Fruit fly (Drosophila melanogaster) S2 (cell line): ENCODE data around the gene Top3alpha.

Experiments used
- CG8478 ChIP-seq: fragments of >200 bp; optimal IDR thresholded peaks from 2 replicates; lab custom pipeline; 2018
- CTCF ChIP-seq, 2 experiments: fragments of >200 bp; optimal IDR thresholded peaks; 2 replicates each; lab custom pipeline; 2018

The Top3alpha gene

dm6 chr2L:19518636-19519086 is 20.7 kb downstream of the Top3alpha start, which contains the start of gene CG10132:
Gene CG10132 (plus strand): TSS chr2L:19518824.
- TF ChIP-seq CTCF (optimal IDR thresholded peaks at IDR 0.05; lab: Kevin White, UChicago) (no peak), CG8478 (no peak)

DNA sequence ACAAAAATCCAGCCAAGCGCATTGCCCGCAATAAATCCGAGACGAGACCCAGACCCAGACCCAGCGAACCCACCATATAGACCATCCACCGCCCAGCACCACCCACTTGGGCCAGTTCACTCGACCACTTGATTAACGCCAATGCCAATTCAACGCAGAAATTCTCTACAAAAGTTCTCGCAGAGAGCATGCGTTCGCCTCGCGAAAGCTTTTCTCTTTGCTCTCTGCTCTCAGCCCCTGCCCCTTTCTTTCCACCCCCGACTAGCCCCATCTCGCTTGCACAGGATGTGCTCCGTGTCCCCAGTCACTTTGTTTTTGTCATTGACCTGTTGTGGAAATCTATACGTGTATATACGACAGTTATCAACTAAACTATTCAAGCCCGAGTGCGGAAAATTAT is 21.6 kb downstream of the Top3alpha start:
- no peak for TF ChIP-seq CG8478
- no peak for TF ChIP-seq CTCF (optimal IDR thresholded peaks at IDR 0.05; lab: Kevin White, UChicago)

DNA sequence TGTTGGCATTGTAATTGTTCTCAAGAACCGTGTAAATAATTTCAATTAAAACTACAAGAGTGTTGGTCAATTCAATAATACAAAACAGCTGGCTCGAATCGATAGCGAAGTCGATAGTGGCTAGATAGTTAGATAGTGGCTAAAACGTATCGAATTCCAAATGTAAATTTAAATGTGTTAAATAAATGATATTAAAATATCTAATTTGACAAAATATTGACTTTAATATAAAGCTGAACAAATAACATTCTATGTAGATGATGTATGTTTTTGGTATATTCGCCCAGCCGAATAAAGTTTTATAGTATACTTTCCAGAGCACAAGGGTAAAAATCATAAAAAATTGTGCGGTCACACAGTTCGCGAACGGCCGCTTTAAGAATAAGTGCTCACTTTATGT is 28.3 kb downstream of the Top3alpha start, which contains the start of the genes Dpm1 and CG10137:
Gene Dpm1, minus strand, starts transcription at position 53 of the 400 bp plus-strand sequence.
Gene CG10137, plus strand, starts transcription at position 371 of the 400 bp plus-strand sequence.
- TF ChIP-seq CTCF (optimal IDR thresholded peaks at IDR 0.05; lab: Kevin White, UChicago) (no peak), CG8478 (no peak)

dm6 chr2L:19526844-19527243 is 28.9 kb downstream of the Top3alpha start:
- TF ChIP-seq CTCF (optimal IDR thresholded peaks at IDR 0.05; lab: Kevin White, UChicago) (no peak), CG8478 (no peak)

dm6 chr2L:19528308-19528707 is 30.3 kb downstream of the Top3alpha start:
- TF ChIP-seq CG8478 (no peak), CTCF (optimal IDR thresholded peaks at IDR 0.05; lab: Kevin White, UChicago) (no peak)

- TF ChIP-seq CTCF (optimal IDR thresholded peaks at IDR 0.05; lab: Kevin White, UChicago), result no peak
- TF ChIP-seq CG8478, result no peak
Measured at dm6 chr2L:19530092-19530491, 32.1 kb downstream of the Top3alpha start, which contains the start of gene CG10165. Gene CG10165 (minus strand): TSS chr2L:19530305.

dm6 chr2L:19533247-19533646 is 35.3 kb downstream of the Top3alpha start, which contains the start of gene CG33116:
Gene CG33116 (plus strand): TSS chr2L:19533479.
- no peak for TF ChIP-seq CTCF (optimal IDR thresholded peaks at IDR 0.05; lab: Kevin White, UChicago)
- no peak for TF ChIP-seq CG8478

- TF ChIP-seq CG8478 (no peak), CTCF (optimal IDR thresholded peaks at IDR 0.05; lab: Kevin White, UChicago) (no peak)
Measured at dm6 chr2L:19535234-19535633, 37.3 kb downstream of the Top3alpha start, which contains the start of gene CG31697. Gene CG31697 (plus strand): TSS chr2L:19535448.

DNA sequence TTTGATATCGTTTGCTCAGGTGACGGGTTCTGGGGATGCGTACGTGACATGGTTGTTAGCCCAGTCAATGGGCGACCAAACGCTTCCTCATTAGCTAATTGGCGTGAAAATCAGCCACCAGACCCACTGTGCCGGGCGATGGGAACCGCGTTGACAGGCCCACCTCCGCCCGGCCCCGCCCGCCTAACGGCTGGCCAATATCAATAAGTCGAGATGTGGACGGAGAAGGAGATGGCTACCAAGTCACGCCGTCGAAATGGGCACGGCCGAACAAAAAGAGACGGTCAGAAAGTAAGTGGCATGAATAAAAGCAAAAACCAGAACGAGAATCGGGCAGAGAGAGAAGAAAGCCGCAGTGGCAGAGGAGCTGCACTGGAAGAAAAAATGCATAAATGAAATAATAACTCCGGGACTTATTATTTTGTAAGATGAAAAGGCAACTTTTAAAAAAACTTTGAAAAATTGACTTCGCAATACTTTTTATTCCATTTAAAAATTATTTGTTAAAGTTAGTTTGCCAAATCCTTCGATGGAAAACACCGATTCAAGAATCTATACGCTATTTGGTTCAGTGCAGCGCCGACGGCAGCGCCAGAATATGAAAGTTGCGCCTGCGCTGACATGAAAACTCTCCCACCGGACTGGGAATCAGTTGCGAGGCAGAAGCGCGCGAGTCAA is 40.0 kb downstream of the Top3alpha start, which contains the start of gene CG13082:
Gene CG13082, plus strand, starts transcription at position 647 of the 678 bp plus-strand sequence.
- TF ChIP-seq CTCF (optimal IDR thresholded peaks at IDR 0.05; lab: Kevin White, UChicago), result no peak
- no peak for TF ChIP-seq CG8478

- TF ChIP-seq CG8478 (no peak), CTCF (optimal IDR thresholded peaks at IDR 0.05; lab: Kevin White, UChicago) (no peak)
Measured at dm6 chr2L:19540307-19540706, 42.3 kb downstream of the Top3alpha start, which contains the start of gene CG13081. Gene CG13081 (plus strand): TSS chr2L:19540607.

dm6 chr2L:19542268-19542773 is 44.4 kb downstream of the Top3alpha start:
- TF ChIP-seq CG8478, result no peak
- no peak for TF ChIP-seq CTCF (optimal IDR thresholded peaks at IDR 0.05; lab: Kevin White, UChicago)

- no peak for TF ChIP-seq CG8478
- no peak for TF ChIP-seq CTCF (optimal IDR thresholded peaks at IDR 0.05; lab: Kevin White, UChicago)
Measured at dm6 chr2L:19543010-19543564, 45.1 kb downstream of the Top3alpha start.

dm6 chr2L:19546869-19547710 is 49.1 kb downstream of the Top3alpha start, which contains the start of gene CG10337:
Gene CG10337 (minus strand): TSS chr2L:19546959.
- TF ChIP-seq CG8478 (no peak), CTCF (optimal IDR thresholded peaks at IDR 0.05; lab: Kevin White, UChicago) (no peak)

dm6 chr2L:19548158-19548557 is 50.2 kb downstream of the Top3alpha start, which contains the start of gene Tep4:
Gene Tep4 (plus strand): TSS chr2L:19548507.
- TF ChIP-seq CG8478, result no peak
- no peak for TF ChIP-seq CTCF (optimal IDR thresholded peaks at IDR 0.05; lab: Kevin White, UChicago)

dm6 chr2L:19549412-19549811 is 51.4 kb downstream of the Top3alpha start:
- TF ChIP-seq CG8478 (no peak), CTCF (optimal IDR thresholded peaks at IDR 0.05; lab: Kevin White, UChicago) (no peak)
